Worm (Caenorhabditis elegans): Measurements from ENCODE around the gene nlp-76.

- TF ChIP-seq skn-1 (tag; optimal IDR thresholded peaks at IDR 0.05) (no peak), ceh-82 (tag; optimal IDR thresholded peaks at IDR 0.05) (no peak), ama-1 (optimal IDR thresholded peaks at IDR 0.05) (no peak), unc-39 (tag; optimal IDR thresholded peaks at IDR 0.05) (no peak), elt-2 (tag; optimal IDR thresholded peaks at IDR 0.05) (no peak), mdl-1 (tag; optimal IDR thresholded peaks at IDR 0.05) (no peak), nhr-77 (tag; optimal IDR thresholded peaks at IDR 0.05) (no peak)
These were observed 44.5 kb downstream of the nlp-76 start, which contains the start of gene R09A8.2 for ce11 chrX:12619165-12619564.

Measured in whole organism, L3 larva.